Fruit fly (Drosophila melanogaster) whole organism, embryonic: ENCODE data around the gene CG7806.
A peak's percentile ranks its signal among the peaks of the same experiment; 100 is the strongest.

ENCODE experiments used
- Atf-2 ChIP-seq: fragments of 200-800 bp; sonication (Bioruptor generic); optimal IDR thresholded peaks from 2 replicates; lab custom pipeline; 2016; ENCODE audit warnings: missing biosample characterization, missing genetic modification characterization
- C15 ChIP-seq: fragments of 200-800 bp; sonication (Bioruptor generic); IDR thresholded peaks from 3 replicates; pipeline ENCODE4 v1.3.6; 2022; ENCODE audit warnings: missing biosample characterization, missing genetic modification characterization
- CG10209 ChIP-seq: fragments of 200-800 bp; sonication (Bioruptor generic); optimal IDR thresholded peaks from 3 replicates; lab custom pipeline; 2017; ENCODE audit warnings: missing biosample characterization, mild to moderate bottlenecking, missing genetic modification characterization, missing genetic modification reagents
- CG10321 ChIP-seq: fragments of 200-800 bp; sonication (Bioruptor generic); IDR thresholded peaks from 2 replicates; pipeline ENCODE4 v1.3.6; 2022; ENCODE audit warnings: missing biosample characterization, missing genetic modification characterization
- CG10366 ChIP-seq: fragments of 200-800 bp; sonication (Bioruptor generic); IDR thresholded peaks from 2 replicates; pipeline ENCODE4 v1.3.6; 2022; ENCODE audit warnings: missing biosample characterization, missing genetic modification characterization
- CG10431 ChIP-seq: fragments of 200-800 bp; sonication (Bioruptor generic); optimal IDR thresholded peaks from 3 replicates; lab custom pipeline; 2018; ENCODE audit warnings: missing biosample characterization, mild to moderate bottlenecking, missing genetic modification characterization
- CG10462 ChIP-seq: fragments of 200-800 bp; sonication (Bioruptor generic); optimal IDR thresholded peaks from 2 replicates; lab custom pipeline; 2016; ENCODE audit warnings: missing biosample characterization, missing genetic modification characterization
- CG10959 ChIP-seq: fragments of 200-800 bp; sonication (Bioruptor generic); IDR thresholded peaks from 2 replicates; pipeline ENCODE4 v1.3.6; 2022; ENCODE audit warnings: missing biosample characterization, missing genetic modification characterization
- CG11456 ChIP-seq: fragments of 200-800 bp; sonication (Bioruptor generic); IDR thresholded peaks from 3 replicates; pipeline ENCODE4 v1.3.6; 2022; ENCODE audit warnings: missing biosample characterization, missing genetic modification characterization
- CG12236 ChIP-seq: fragments of 200-800 bp; sonication (Bioruptor generic); optimal IDR thresholded peaks from 2 replicates; lab custom pipeline; 2016; ENCODE audit warnings: missing biosample characterization, missing genetic modification characterization
- CG12659 ChIP-seq: fragments of 200-800 bp; sonication (Bioruptor generic); optimal IDR thresholded peaks from 3 replicates; lab custom pipeline; 2017; ENCODE audit warnings: mild to moderate bottlenecking, missing biosample characterization, missing genetic modification reagents, missing genetic modification characterization
- CG12942 ChIP-seq: fragments of 200-800 bp; sonication (Bioruptor generic); optimal IDR thresholded peaks from 3 replicates; lab custom pipeline; 2016; ENCODE audit warnings: missing biosample characterization, missing genetic modification characterization
- CG14667 ChIP-seq: fragments of 200-800 bp; sonication (Bioruptor generic); IDR thresholded peaks from 2 replicates; pipeline ENCODE4 v1.3.6; 2022; ENCODE audit warnings: missing biosample characterization, missing genetic modification characterization
- CG15514 ChIP-seq: fragments of 200-800 bp; sonication (Bioruptor generic); optimal IDR thresholded peaks from 3 replicates; lab custom pipeline; 2017; ENCODE audit warnings: missing biosample characterization, missing genetic modification characterization, mild to moderate bottlenecking, moderate library complexity, missing genetic modification reagents
- CG1603 ChIP-seq: fragments of 200-800 bp; sonication (Bioruptor generic); optimal IDR thresholded peaks from 2 replicates; lab custom pipeline; 2019; ENCODE audit warnings: missing biosample characterization, mild to moderate bottlenecking, missing genetic modification characterization, moderate library complexity
- CG17359 ChIP-seq: fragments of 200-800 bp; sonication (Bioruptor generic); optimal IDR thresholded peaks from 3 replicates; lab custom pipeline; 2018; ENCODE audit warnings: missing biosample characterization, mild to moderate bottlenecking, missing genetic modification characterization, moderate library complexity
- CG18011 ChIP-seq: fragments of 200-800 bp; sonication (Bioruptor generic); optimal IDR thresholded peaks from 2 replicates; lab custom pipeline; 2017; ENCODE audit warnings: missing biosample characterization, missing genetic modification characterization, mild to moderate bottlenecking, moderate library complexity, missing genotype
- CG30020 ChIP-seq: fragments of 200-800 bp; optimal IDR thresholded peaks from 2 replicates; lab custom pipeline; 2019; ENCODE audit warnings: missing biosample characterization, mild to moderate bottlenecking, missing genetic modification characterization, moderate library complexity
- CG32532 ChIP-seq: fragments of 200-800 bp; sonication (Bioruptor generic); IDR thresholded peaks from 2 replicates; pipeline ENCODE4 v1.3.6; 2022; ENCODE audit warnings: missing biosample characterization, missing genetic modification characterization
- CG34422 ChIP-seq: fragments of 200-800 bp; sonication (Bioruptor generic); IDR thresholded peaks from 3 replicates; pipeline ENCODE4 v1.3.6; 2022; ENCODE audit warnings: missing biosample characterization, missing genetic modification characterization
- CG4282 ChIP-seq: fragments of 200-800 bp; sonication (Bioruptor generic); optimal IDR thresholded peaks from 2 replicates; lab custom pipeline; 2016; ENCODE audit warnings: missing biosample characterization, missing genetic modification characterization
- CG6175 ChIP-seq: fragments of 200-800 bp; sonication (Bioruptor generic); IDR thresholded peaks from 3 replicates; pipeline ENCODE4 v1.3.6; 2022; ENCODE audit warnings: missing biosample characterization, missing genetic modification characterization
- CG7745 ChIP-seq: fragments of 200-800 bp; sonication (Bioruptor generic); optimal IDR thresholded peaks from 2 replicates; lab custom pipeline; 2018; ENCODE audit warnings: missing biosample characterization, mild to moderate bottlenecking, missing genetic modification characterization, moderate library complexity
- CG7839 ChIP-seq: fragments of 200-800 bp; sonication (Bioruptor generic); optimal IDR thresholded peaks from 3 replicates; lab custom pipeline; 2018; ENCODE audit warnings: missing biosample characterization, mild to moderate bottlenecking, missing genetic modification characterization, moderate library complexity
- CG9437 ChIP-seq: fragments of 200-800 bp; sonication (Bioruptor generic); optimal IDR thresholded peaks from 2 replicates; lab custom pipeline; 2018; ENCODE audit warnings: missing biosample characterization, mild to moderate bottlenecking, missing genetic modification characterization
- GATAe ChIP-seq: fragments of 200-800 bp; sonication (Bioruptor generic); conservative IDR thresholded peaks from 2 replicates; pipeline ENCODE4 v1.3.6; 2022; ENCODE audit warnings: missing biosample characterization, missing genetic modification characterization
- Hr51 ChIP-seq, 2 experiments: fragments of 200-800 bp; sonication (Bioruptor generic); optimal IDR thresholded peaks; 2 replicates in 1 of 2; 3 replicates in 1 of 2; lab custom pipeline; 2016 to 2018; ENCODE audit warnings: missing biosample characterization in 2 of 2, missing genetic modification characterization in 2 of 2, mild to moderate bottlenecking in 1 of 2, moderate library complexity in 1 of 2
- Oaz ChIP-seq: fragments of 200-800 bp; sonication (Bioruptor generic); IDR thresholded peaks from 2 replicates; pipeline ENCODE4 v1.3.6; 2022; ENCODE audit warnings: missing biosample characterization, missing genetic modification characterization
- bab2 ChIP-seq: fragments of 200-800 bp; sonication (Bioruptor generic); optimal IDR thresholded peaks from 2 replicates; lab custom pipeline; 2016; ENCODE audit warnings: missing biosample characterization, missing genetic modification characterization
- chinmo ChIP-seq: fragments of 200-800 bp; sonication (Bioruptor generic); IDR thresholded peaks from 4 replicates; pipeline ENCODE4 v1.3.6; 2022; ENCODE audit warnings: missing biosample characterization, missing genetic modification characterization; ENCODE audit not compliant: partially characterized antibody
- corto ChIP-seq: fragments of 200-800 bp; sonication (Bioruptor generic); optimal IDR thresholded peaks from 2 replicates; lab custom pipeline; 2016; ENCODE audit warnings: missing biosample characterization, mild to moderate bottlenecking, missing genetic modification characterization, moderate library complexity
- esg ChIP-seq: fragments of 200-800 bp; sonication (Bioruptor generic); conservative IDR thresholded peaks from 2 replicates; pipeline ENCODE4 v1.3.6; 2022; ENCODE audit warnings: missing biosample characterization, missing genetic modification characterization
- ftz-f1 ChIP-seq: fragments of 200-800 bp; sonication (Bioruptor generic); optimal IDR thresholded peaks from 2 replicates; lab custom pipeline; 2016; ENCODE audit warnings: missing biosample characterization, missing genetic modification characterization
- gem ChIP-seq: fragments of 200-800 bp; sonication (Bioruptor generic); optimal IDR thresholded peaks from 2 replicates; lab custom pipeline; 2019; ENCODE audit warnings: missing biosample characterization, mild to moderate bottlenecking, missing genetic modification characterization, moderate library complexity
- gsb ChIP-seq: fragments of 200-800 bp; sonication (Bioruptor generic); IDR thresholded peaks from 2 replicates; pipeline ENCODE4 v1.3.6; 2022; ENCODE audit warnings: missing biosample characterization, missing genetic modification characterization
- h ChIP-seq: fragments of >200 bp; optimal IDR thresholded peaks from 2 replicates; lab custom pipeline; 2017
- kay ChIP-seq: fragments of 200-800 bp; sonication (Bioruptor generic); optimal IDR thresholded peaks from 2 replicates; lab custom pipeline; 2016; ENCODE audit warnings: missing biosample characterization, missing genetic modification characterization
- lab ChIP-seq: fragments of 200-800 bp; sonication (Bioruptor generic); optimal IDR thresholded peaks from 3 replicates; lab custom pipeline; 2017; ENCODE audit warnings: missing biosample characterization, missing genetic modification characterization, mild to moderate bottlenecking, moderate library complexity, missing genetic modification reagents
- lbe ChIP-seq: fragments of 200-800 bp; sonication (Bioruptor generic); optimal IDR thresholded peaks from 2 replicates; lab custom pipeline; 2016; ENCODE audit warnings: missing biosample characterization, mild to moderate bottlenecking, missing genetic modification characterization
- pan ChIP-seq, 4 experiments: fragments of >200 bp in 3 of 4; fragments of 200-800 bp in 1 of 4; sonication (Bioruptor generic) in 1 of 4; optimal IDR thresholded peaks in 3 of 4; IDR thresholded peaks in 1 of 4; 2 replicates each; pipeline versions ENCODE4 v1.3.6 to Lab custom; 2017 to 2022; ENCODE audit warnings: missing biosample characterization in 2 of 4, missing genetic modification characterization in 2 of 4, mixed read lengths in 1 of 4
- pros ChIP-seq: fragments of 200-800 bp; sonication (Bioruptor generic); optimal IDR thresholded peaks from 3 replicates; lab custom pipeline; 2019; ENCODE audit warnings: missing biosample characterization, mild to moderate bottlenecking, missing genetic modification characterization, moderate library complexity
- sens ChIP-seq: fragments of 200-800 bp; sonication (Bioruptor generic); peaks from one replicate; lab custom pipeline; 2016; ENCODE audit warnings: missing biosample characterization, missing genetic modification characterization
- sima ChIP-seq: fragments of 200-800 bp; sonication (Bioruptor generic); optimal IDR thresholded peaks from 2 replicates; lab custom pipeline; 2016; ENCODE audit warnings: missing biosample characterization, missing genetic modification characterization
- sug ChIP-seq: fragments of 200-800 bp; optimal IDR thresholded peaks from 2 replicates; lab custom pipeline; 2019; ENCODE audit warnings: missing biosample characterization, mild to moderate bottlenecking, missing genetic modification characterization, moderate library complexity
- tio ChIP-seq: fragments of 200-800 bp; sonication (Bioruptor generic); optimal IDR thresholded peaks from 2 replicates; lab custom pipeline; 2017; ENCODE audit warnings: missing biosample characterization, missing genetic modification characterization, inconsistent platforms

Gene CG7806

dm6 chr2L:8351333-8351732 is 40.1 kb downstream of the CG7806 start:
- TF ChIP-seq CG12659, result no peak
- TF ChIP-seq lbe (GFP tag; lab: Kevin White, UChicago), result peak; percentile 5
- TF ChIP-seq gem (tag; lab: Kevin White, UChicago), result peak; percentile 14
- TF ChIP-seq lab (GFP tag; lab: Kevin White, UChicago), result peak; percentile 4
- TF ChIP-seq gsb (GFP tag; lab: Robert Waterston, UW), result no peak
- TF ChIP-seq sima (GFP tag; lab: Kevin White, UChicago), result no peak
- peak in 1 of 2 experiments; percentile 8 for TF ChIP-seq Hr51 (GFP tag; optimal IDR thresholded peaks at IDR 0.05; lab: Kevin White, UChicago)
- TF ChIP-seq bab2 (GFP tag; lab: Kevin White, UChicago), result no peak
- no peak for TF ChIP-seq pan (optimal IDR thresholded peaks at IDR 0.05; lab: Kevin White, UChicago)
- peak in 1 of 2 experiments; percentile 54 for TF ChIP-seq pan (GFP tag; optimal IDR thresholded peaks at IDR 0.05 in 1 of 2, IDR thresholded peaks at IDR 0.05 in 1 of 2)
- TF ChIP-seq ftz-f1 (GFP tag; lab: Kevin White, UChicago), result no peak
- no peak for TF ChIP-seq CG6175
- TF ChIP-seq CG17359 (tag; lab: Kevin White, UChicago), result peak; percentile 17

- TF ChIP-seq CG32532 (GFP tag; lab: Robert Waterston, UW) (peak; percentile 7; the same call in 1 of the 2 replicates), corto (GFP tag; lab: Kevin White, UChicago) (peak; percentile 51), C15 (GFP tag; lab: Robert Waterston, UW) (no peak), sens (GFP tag; lab: Kevin White, UChicago) (peak; percentile 29), GATAe (GFP tag; lab: Robert Waterston, UW) (0 out of 2 replicates have a peak, but pooled peaks have one; percentile 26), sug (peak; percentile 54), tio (GFP tag; lab: Kevin White, UChicago) (no peak)
These were observed 40.7 kb downstream of the CG7806 start, which contains the start of gene Mur29B for dm6 chr2L:8351864-8352263. Gene Mur29B (plus strand): TSS chr2L:8352187.

dm6 chr2L:8355419-8355818 is 44.2 kb downstream of the CG7806 start:
- TF ChIP-seq CG10321 (GFP tag; lab: Robert Waterston, UW) (0 out of 2 replicates have a peak, but pooled peaks have one; percentile 29), CG9437 (GFP tag; lab: Kevin White, UChicago) (peak; percentile 91), chinmo (0 out of 4 replicates have a peak, but pooled peaks have one; percentile 46), kay (GFP tag; lab: Kevin White, UChicago) (peak; percentile 35), CG11456 (no peak)

dm6 chr2L:8361204-8361952 is 50.2 kb downstream of the CG7806 start:
- TF ChIP-seq CG14667 (GFP tag; lab: Robert Waterston, UW), result no peak
- no peak for TF ChIP-seq CG15514 (GFP tag; lab: Kevin White, UChicago)
- no peak for TF ChIP-seq CG12236 (GFP tag; lab: Kevin White, UChicago)
- TF ChIP-seq CG10209 (GFP tag; lab: Kevin White, UChicago), result peak; percentile 16
- TF ChIP-seq CG4282 (GFP tag; lab: Kevin White, UChicago), result no peak
- no peak for TF ChIP-seq CG1603
- no peak for TF ChIP-seq CG10462
- TF ChIP-seq Oaz (GFP tag; lab: Robert Waterston, UW), result no peak
- TF ChIP-seq pros (GFP tag; lab: Kevin White, UChicago), result peak; percentile 51
- no peak for TF ChIP-seq CG7745
- no peak for TF ChIP-seq h (lab: Kevin White, UChicago)
- TF ChIP-seq Atf-2 (GFP tag; lab: Kevin White, UChicago), result peak; percentile 10
- no peak for TF ChIP-seq CG18011 (GFP tag; lab: Kevin White, UChicago)
- no peak for TF ChIP-seq esg (GFP tag; lab: Robert Waterston, UW)
- no peak for TF ChIP-seq CG30020 (tag; lab: Kevin White, UChicago)
- no peak for TF ChIP-seq CG34422
- TF ChIP-seq CG12942, result no peak
- no peak for TF ChIP-seq CG7839 (tag; lab: Kevin White, UChicago)
- TF ChIP-seq CG10431 (GFP tag; lab: Kevin White, UChicago), result no peak
- TF ChIP-seq CG10366, result no peak
- no peak for TF ChIP-seq CG10959 (GFP tag; lab: Robert Waterston, UW)
- TF ChIP-seq CG12659, result peak; percentile 20
